Worm (Caenorhabditis elegans): ENCODE measurements around the gene M57.2.
A peak's percentile ranks its signal among the peaks of the same experiment; 100 is the strongest.

Gene M57.2

ce11 chrIV:3551777-3552462 is 24.8 kb downstream of the M57.2 start (continued):
- TF ChIP-seq nhr-71 (tag; optimal IDR thresholded peaks at IDR 0.05) (peak; percentile 72), fkh-8 (tag; optimal IDR thresholded peaks at IDR 0.05) (peak; percentile 36), fos-1 (tag; optimal IDR thresholded peaks at IDR 0.05) (peak; percentile 51), pqm-1 (tag; optimal IDR thresholded peaks at IDR 0.05) (no peak), blmp-1 (tag; optimal IDR thresholded peaks at IDR 0.05) (no peak), dpl-1 (GFP tag; optimal IDR thresholded peaks at IDR 0.05) (peak; percentile 20 to 33 (median 27)), Y116A8C.19 (tag; optimal IDR thresholded peaks at IDR 0.05; ENCODE audit: borderline replicate concordance) (no peak), ceh-8 (GFP tag; optimal IDR thresholded peaks at IDR 0.05) (no peak), mep-1 (tag; optimal IDR thresholded peaks at IDR 0.05) (peak; percentile 47), lin-14 (GFP tag; optimal IDR thresholded peaks at IDR 0.05) (peak; percentile 55), sox-4 (tag; optimal IDR thresholded peaks at IDR 0.05) (peak; percentile 13), mdl-1 (tag; optimal IDR thresholded peaks at IDR 0.05) (peak in 1 of 2 experiments; percentile 48), irx-1 (tag; optimal IDR thresholded peaks at IDR 0.05) (no peak)

DNA sequence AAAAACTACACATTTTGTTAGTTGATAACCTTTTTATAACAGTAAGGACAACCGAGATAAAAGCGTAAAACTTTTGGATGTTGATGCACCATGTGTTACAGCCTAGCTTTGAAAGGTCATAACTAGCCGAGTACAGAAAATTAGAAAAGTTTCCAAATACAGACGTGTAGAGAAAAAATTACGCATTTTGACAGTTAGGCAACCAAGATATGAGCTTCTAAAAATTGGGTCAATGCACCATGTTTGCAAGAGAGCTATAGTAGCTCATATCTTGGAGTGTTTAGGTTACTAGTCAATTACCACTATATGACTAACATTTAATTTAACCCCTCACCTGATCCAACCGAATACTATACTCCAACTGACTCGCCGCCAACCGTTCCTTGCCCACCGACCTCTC is 25.8 kb downstream of the M57.2 start:
- TF ChIP-seq ztf-11 (tag; optimal IDR thresholded peaks at IDR 0.05) (no peak), nhr-28 (tag; optimal IDR thresholded peaks at IDR 0.05) (no peak), ceh-88 (GFP tag; IDR thresholded peaks at IDR 0.05) (no peak), mdl-1 (tag; optimal IDR thresholded peaks at IDR 0.05) (no peak), nhr-76 (tag; optimal IDR thresholded peaks at IDR 0.05) (no peak), fkh-10 (GFP tag; optimal IDR thresholded peaks at IDR 0.05) (no peak), mef-2 (tag; optimal IDR thresholded peaks at IDR 0.05) (no peak), xbp-1 (tag; optimal IDR thresholded peaks at IDR 0.05) (no peak), grh-1 (GFP tag; IDR thresholded peaks at IDR 0.05) (no peak), skn-1 (tag; optimal IDR thresholded peaks at IDR 0.05) (no peak), dsc-1 (tag; optimal IDR thresholded peaks at IDR 0.05) (no peak), sox-4 (tag; optimal IDR thresholded peaks at IDR 0.05) (no peak), ceh-82 (tag; optimal IDR thresholded peaks at IDR 0.05) (no peak), hlh-4 (tag; optimal IDR thresholded peaks at IDR 0.05) (no peak), efl-3 (GFP tag; optimal IDR thresholded peaks at IDR 0.05) (no peak), nhr-85 (tag) (no peak), nhr-19 (GFP tag; conservative IDR thresholded peaks at IDR 0.05) (no peak), sptf-1 (tag; optimal IDR thresholded peaks at IDR 0.05) (no peak), jun-1 (tag; optimal IDR thresholded peaks at IDR 0.05) (no peak), nhr-77 (tag; optimal IDR thresholded peaks at IDR 0.05) (no peak)

- peak; percentile 22 for TF ChIP-seq hlh-4 (tag; optimal IDR thresholded peaks at IDR 0.05)
- TF ChIP-seq Y116A8C.19 (tag; optimal IDR thresholded peaks at IDR 0.05; ENCODE audit: borderline replicate concordance) = no peak
- TF ChIP-seq nhr-47 (tag; optimal IDR thresholded peaks at IDR 0.05) = no peak
- TF ChIP-seq dpl-1 (GFP tag; optimal IDR thresholded peaks at IDR 0.05) = no peak
- no peak for TF ChIP-seq nhr-12 (tag; optimal IDR thresholded peaks at IDR 0.05)
- TF ChIP-seq pag-3 (tag; optimal IDR thresholded peaks at IDR 0.05; ENCODE audit: borderline replicate concordance, insufficient read depth) = no peak
- TF ChIP-seq unc-30 (tag; optimal IDR thresholded peaks at IDR 0.05) = no peak
- no peak for TF ChIP-seq unc-62 (GFP tag; optimal IDR thresholded peaks at IDR 0.05)
- no peak for TF ChIP-seq mab-9 (GFP tag; IDR thresholded peaks at IDR 0.05)
- peak; percentile 42 for TF ChIP-seq fkh-8 (tag; optimal IDR thresholded peaks at IDR 0.05)
Measured at ce11 chrIV:3557331-3557730, 30.2 kb downstream of the M57.2 start, which contains the start of gene osm-9. TSS of gene osm-9 (minus strand) at chrIV:3557431.

DNA sequence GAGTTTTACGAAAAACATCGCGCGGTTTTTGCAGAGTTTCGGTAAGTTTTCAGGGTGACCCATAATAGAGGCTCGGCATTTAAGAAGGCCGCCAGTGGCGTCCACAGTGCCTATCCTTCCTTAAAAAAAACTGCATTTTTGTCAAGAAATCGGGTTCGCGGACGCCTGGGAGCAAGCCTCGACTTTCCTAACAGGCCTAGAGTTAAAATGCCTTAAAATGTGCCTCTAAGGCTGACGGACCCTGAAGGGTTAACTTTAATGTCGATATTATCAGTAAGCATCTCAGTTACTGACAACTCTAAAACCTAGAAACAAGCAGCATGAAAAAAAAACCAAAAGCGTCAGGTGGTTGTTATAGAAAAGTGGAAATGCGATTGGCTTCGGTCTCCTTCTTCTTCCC is 32.0 kb downstream of the M57.2 start:
- TF ChIP-seq ets-5 (GFP tag; IDR thresholded peaks at IDR 0.05) = no peak
- TF ChIP-seq lir-3 (tag; optimal IDR thresholded peaks at IDR 0.05; ENCODE audit: poor library complexity) = no peak
- no peak for TF ChIP-seq unc-98 (GFP tag; IDR thresholded peaks at IDR 0.05)
- TF ChIP-seq nhr-237 (tag; optimal IDR thresholded peaks at IDR 0.05) = no peak

Data from whole organism, L1 larva.